Fruit fly (Drosophila melanogaster) whole organism: ENCODE data around the gene CG33643.

ENCODE experiments used
- CG8478 ChIP-seq: fragments of >200 bp; optimal IDR thresholded peaks from 2 replicates; lab custom pipeline; 2018; ENCODE audit warnings: inconsistent platforms
- Dll ChIP-seq: fragments of >200 bp; optimal IDR thresholded peaks from 2 replicates; lab custom pipeline; 2017
- EcR ChIP-seq, 2 experiments: fragments of >200 bp; optimal IDR thresholded peaks; 2 replicates each; lab custom pipeline; 2017; ENCODE audit warnings: missing biosample characterization in 2 of 2, missing genetic modification characterization in 2 of 2, missing genetic modification reagents in 2 of 2
- pan ChIP-seq: fragments of >200 bp; optimal IDR thresholded peaks from 2 replicates; lab custom pipeline; 2017
- psq ChIP-seq: fragments of >200 bp; optimal IDR thresholded peaks from 2 replicates; lab custom pipeline; 2017
- usp ChIP-seq: fragments of >200 bp; optimal IDR thresholded peaks from 2 replicates; lab custom pipeline; 2017; ENCODE audit warnings: missing biosample characterization, missing genetic modification characterization, mixed read lengths

- TF ChIP-seq usp (GFP tag; lab: Kevin White, UChicago) (no peak), Dll (lab: Kevin White, UChicago) (no peak), CG8478 (no peak), psq (lab: Kevin White, UChicago) (no peak), pan (lab: Kevin White, UChicago) (no peak), EcR (GFP tag; optimal IDR thresholded peaks at IDR 0.05; lab: Kevin White, UChicago) (no peak)
Measured at dm6 chr2L:13509533-13510240, 21.2 kb upstream of the CG33643 start.
